Worm (Caenorhabditis elegans) whole organism, L4 larva: ENCODE results near the gene C07C7.3.

Experiments
- aly-2 ChIP-seq: sonication (generic microtip); optimal IDR thresholded peaks from 2 replicates; lab custom pipeline; 2018; ENCODE audit warnings: missing biosample characterization, missing genetic modification characterization
- ama-1 ChIP-seq: fragments of 150-350 bp; optimal IDR thresholded peaks from 2 replicates; lab custom pipeline; 2014; ENCODE audit warnings: inconsistent platforms, mixed read lengths
- egl-27 ChIP-seq: sonication (generic microtip); optimal IDR thresholded peaks from 3 replicates; lab custom pipeline; 2017; ENCODE audit warnings: missing biosample characterization, missing genetic modification reagents, missing genetic modification characterization
- jun-1 ChIP-seq: fragments of 150-350 bp; optimal IDR thresholded peaks from 2 replicates; lab custom pipeline; 2014; ENCODE audit warnings: missing biosample characterization, missing genetic modification reagents, missing genetic modification characterization
- lim-7 ChIP-seq: fragments of 200-800 bp; sonication (Bioruptor generic); IDR thresholded peaks from 2 replicates; pipeline ENCODE4 v1.3.6; 2022; ENCODE audit warnings: missing genetic modification characterization, missing compliant biosample characterization
- mep-1 ChIP-seq: fragments of 150-350 bp; sonication (generic microtip); optimal IDR thresholded peaks from 3 replicates; lab custom pipeline; 2014; ENCODE audit warnings: missing biosample characterization, missing genetic modification characterization
- nhr-237 ChIP-seq: sonication (generic microtip); optimal IDR thresholded peaks from 2 replicates; lab custom pipeline; 2017; ENCODE audit warnings: missing biosample characterization, missing genetic modification characterization
- unc-62 ChIP-seq, 3 experiments: fragments of 150-350 bp in 1 of 3; sonication (generic microtip); optimal IDR thresholded peaks in 2 of 3; peaks in 1 of 3; 1 replicate in 1 of 3; 2 replicates in 2 of 3; lab custom pipeline; 2014 to 2017; ENCODE audit warnings: missing biosample characterization in 3 of 3, missing genetic modification characterization in 3 of 3, missing genetic modification reagents in 3 of 3, missing genotype in 1 of 3

- TF ChIP-seq mep-1 (tag; lab: Kevin White, UChicago) (no peak), ama-1 (lab: Kevin White, UChicago) (no peak), aly-2 (tag; lab: Kevin White, UChicago) (no peak), lim-7 (GFP tag; lab: Robert Waterston, UW) (no peak), unc-62 (GFP tag; optimal IDR thresholded peaks at IDR 0.05 in 1 of 2; lab: Kevin White, UChicago) (no peak), unc-62 (tag; optimal IDR thresholded peaks at IDR 0.05; lab: Kevin White, UChicago) (no peak), jun-1 (tag; lab: Kevin White, UChicago) (no peak), egl-27 (tag; lab: Kevin White, UChicago) (no peak), nhr-237 (tag; lab: Kevin White, UChicago) (no peak)
Observed at ce11 chrIV:9120220-9120619, 45.6 kb upstream of the C07C7.3 start.
